Worm (Caenorhabditis elegans): Measurements from ENCODE around the gene D1022.9.

ce11 chrII:7458706-7459105, 30.8 kb downstream of the D1022.9 start, which contains the start of gene D1022.5:
- TF ChIP-seq unc-3 (GFP tag; conservative IDR thresholded peaks at IDR 0.05) (no peak), unc-3 (tag; optimal IDR thresholded peaks at IDR 0.05) (no peak), dve-1 (tag; optimal IDR thresholded peaks at IDR 0.05) (no peak), lim-6 (tag; optimal IDR thresholded peaks at IDR 0.05) (no peak), unc-42 (tag; optimal IDR thresholded peaks at IDR 0.05) (no peak)

All from whole organism, late embryonic.